Worm (Caenorhabditis elegans) whole organism, young adult: ENCODE measurements around the gene hadb-1.
A peak's percentile ranks its signal among the peaks of the same experiment; 100 is the strongest.

Experiments used
- B0019.2 ChIP-seq: fragments of 200-800 bp; sonication (Bioruptor generic); conservative IDR thresholded peaks from 2 replicates; pipeline ENCODE4 v1.3.6; 2022; ENCODE audit warnings: missing genetic modification reagents, missing genetic modification characterization, missing compliant biosample characterization
- B0035.1 ChIP-seq: sonication (generic microtip); optimal IDR thresholded peaks from 2 replicates; lab custom pipeline; 2016; ENCODE audit warnings: missing genetic modification characterization, mild to moderate bottlenecking, missing compliant biosample characterization, missing genotype, missing genetic modification reagents
- F22D6.2 ChIP-seq: sonication (generic microtip); optimal IDR thresholded peaks from 2 replicates; lab custom pipeline; 2016; ENCODE audit warnings: mild to moderate bottlenecking, missing genetic modification characterization, missing compliant biosample characterization
- F23B12.7 ChIP-seq: sonication (generic microtip); optimal IDR thresholded peaks from 2 replicates; lab custom pipeline; 2017; ENCODE audit warnings: missing genetic modification characterization, mild to moderate bottlenecking, missing compliant biosample characterization, antibody characterized with exemption, moderate library complexity; ENCODE audit not compliant: insufficient read depth
- F33H1.4 ChIP-seq: fragments of 200-800 bp; sonication (Bioruptor generic); IDR thresholded peaks from 2 replicates; pipeline ENCODE4 v1.3.6; 2022; ENCODE audit warnings: missing genetic modification reagents, missing genetic modification characterization, missing compliant biosample characterization
- F49E8.2 ChIP-seq: sonication (generic microtip); optimal IDR thresholded peaks from 3 replicates; lab custom pipeline; 2017; ENCODE audit warnings: missing genetic modification characterization, mild to moderate bottlenecking, missing compliant biosample characterization, antibody characterized with exemption, moderate library complexity; ENCODE audit not compliant: insufficient read depth
- Y67H2A.10 ChIP-seq: fragments of 200-800 bp; sonication (Bioruptor generic); conservative IDR thresholded peaks from 2 replicates; pipeline ENCODE4 v1.3.6; 2022; ENCODE audit warnings: missing genetic modification reagents, missing genetic modification characterization, missing compliant biosample characterization
- Y79H2A.3 ChIP-seq: fragments of 200-800 bp; sonication (Bioruptor generic); conservative IDR thresholded peaks from 2 replicates; pipeline ENCODE4 v1.3.6; 2022; ENCODE audit warnings: missing genetic modification reagents, missing genetic modification characterization, missing compliant biosample characterization
- akir-1 ChIP-seq: fragments of 200-800 bp; sonication (Bioruptor generic); optimal IDR thresholded peaks from 2 replicates; lab custom pipeline; 2018; ENCODE audit warnings: mild to moderate bottlenecking, missing genetic modification characterization, moderate library complexity, missing compliant biosample characterization
- aptf-2 ChIP-seq: fragments of 200-800 bp; sonication (Bioruptor generic); conservative IDR thresholded peaks from 2 replicates; pipeline ENCODE4 v1.3.6; 2022; ENCODE audit warnings: missing genetic modification reagents, missing genetic modification characterization, missing compliant biosample characterization
- attf-3 ChIP-seq: fragments of 200-800 bp; sonication (Bioruptor generic); conservative IDR thresholded peaks from 2 replicates; pipeline ENCODE4 v1.3.6; 2022; ENCODE audit warnings: missing genetic modification reagents, missing genetic modification characterization, missing compliant biosample characterization
- bed-1 ChIP-seq: fragments of 200-800 bp; sonication (Bioruptor generic); IDR thresholded peaks from 2 replicates; pipeline ENCODE4 v1.3.6; 2022; ENCODE audit warnings: missing genetic modification reagents, missing genetic modification characterization, missing compliant biosample characterization
- bed-2 ChIP-seq: fragments of 200-800 bp; sonication (Bioruptor generic); IDR thresholded peaks from 2 replicates; pipeline ENCODE4 v1.3.6; 2022; ENCODE audit warnings: missing genetic modification reagents, missing genetic modification characterization, missing compliant biosample characterization
- cebp-2 ChIP-seq: fragments of 200-800 bp; sonication (Bioruptor generic); IDR thresholded peaks from 2 replicates; pipeline ENCODE4 v1.3.6; 2022; ENCODE audit warnings: missing genetic modification characterization, missing compliant biosample characterization
- ceh-100 ChIP-seq: fragments of 200-800 bp; sonication (Bioruptor generic); IDR thresholded peaks from 2 replicates; pipeline ENCODE4 v1.3.6; 2022; ENCODE audit warnings: missing genetic modification reagents, missing genetic modification characterization, missing compliant biosample characterization
- ceh-79 ChIP-seq: sonication (generic microtip); optimal IDR thresholded peaks from 2 replicates; lab custom pipeline; 2017; ENCODE audit warnings: mild to moderate bottlenecking, missing genetic modification characterization, missing compliant biosample characterization
- ceh-91 ChIP-seq: fragments of 200-800 bp; sonication (Bioruptor generic); IDR thresholded peaks from 2 replicates; pipeline ENCODE4 v1.3.6; 2022; ENCODE audit warnings: missing genetic modification reagents, missing genetic modification characterization, missing compliant biosample characterization
- dpff-1 ChIP-seq: sonication (generic microtip); optimal IDR thresholded peaks from 2 replicates; lab custom pipeline; 2017; ENCODE audit warnings: mild to moderate bottlenecking, missing genetic modification characterization, missing compliant biosample characterization
- efl-1 ChIP-seq: fragments of 150-350 bp; optimal IDR thresholded peaks from 2 replicates; lab custom pipeline; 2014; ENCODE audit warnings: missing biosample characterization, missing genetic modification reagents, missing genetic modification characterization
- egl-18 ChIP-seq: fragments of 200-800 bp; sonication (Bioruptor generic); IDR thresholded peaks from 2 replicates; pipeline ENCODE4 v1.3.6; 2022; ENCODE audit warnings: missing genetic modification reagents, missing genetic modification characterization, missing compliant biosample characterization
- egrh-3 ChIP-seq: fragments of 200-800 bp; sonication (Bioruptor generic); IDR thresholded peaks from 2 replicates; pipeline ENCODE4 v1.3.6; 2022; ENCODE audit warnings: missing genetic modification reagents, missing genetic modification characterization, missing compliant biosample characterization
- hlh-26 ChIP-seq: fragments of 200-800 bp; sonication (Bioruptor generic); conservative IDR thresholded peaks from 2 replicates; pipeline ENCODE4 v1.3.6; 2022; ENCODE audit warnings: missing genetic modification reagents, missing genetic modification characterization, missing compliant biosample characterization
- hmg-20 ChIP-seq: fragments of 200-800 bp; sonication (Bioruptor generic); IDR thresholded peaks from 2 replicates; pipeline ENCODE4 v1.3.6; 2022; ENCODE audit warnings: missing genetic modification reagents, missing genetic modification characterization, missing compliant biosample characterization
- hsf-1 ChIP-seq: fragments of 200-800 bp; sonication (Bioruptor generic); IDR thresholded peaks from 2 replicates; pipeline ENCODE4 v1.3.6; 2022; ENCODE audit warnings: missing genetic modification reagents, missing genetic modification characterization, missing compliant biosample characterization
- let-526 ChIP-seq: fragments of 200-800 bp; sonication (Bioruptor generic); IDR thresholded peaks from 2 replicates; pipeline ENCODE4 v1.3.6; 2022; ENCODE audit warnings: missing genetic modification reagents, missing genetic modification characterization, missing compliant biosample characterization
- let-607 ChIP-seq, 2 experiments: fragments of 200-800 bp in 1 of 2; sonication (Bioruptor generic) in 1 of 2; sonication (generic microtip) in 1 of 2; optimal IDR thresholded peaks; 2 replicates each; lab custom pipeline; 2016 to 2018; ENCODE audit warnings: mild to moderate bottlenecking in 2 of 2, missing compliant biosample characterization in 2 of 2, missing genetic modification characterization in 2 of 2, moderate library complexity in 2 of 2, missing genotype in 1 of 2
- lir-1 ChIP-seq: fragments of 200-800 bp; sonication (Bioruptor generic); conservative IDR thresholded peaks from 2 replicates; pipeline ENCODE4 v1.3.6; 2022; ENCODE audit warnings: missing genetic modification reagents, missing genetic modification characterization, missing compliant biosample characterization
- lsl-1 ChIP-seq: fragments of 200-800 bp; sonication (Bioruptor generic); optimal IDR thresholded peaks from 2 replicates; lab custom pipeline; 2018; ENCODE audit warnings: mild to moderate bottlenecking, missing genetic modification characterization, moderate library complexity, missing compliant biosample characterization
- madf-10 ChIP-seq: sonication (generic microtip); optimal IDR thresholded peaks from 2 replicates; lab custom pipeline; 2016; ENCODE audit warnings: mild to moderate bottlenecking, missing genetic modification characterization, missing compliant biosample characterization
- madf-3 ChIP-seq: fragments of 200-800 bp; sonication (Bioruptor generic); IDR thresholded peaks from 2 replicates; pipeline ENCODE4 v1.3.6; 2022; ENCODE audit warnings: missing genetic modification reagents, missing genetic modification characterization, missing compliant biosample characterization
- madf-6 ChIP-seq: fragments of 200-800 bp; sonication (Bioruptor generic); IDR thresholded peaks from 2 replicates; pipeline ENCODE4 v1.3.6; 2022; ENCODE audit warnings: missing genetic modification reagents, missing genetic modification characterization, missing compliant biosample characterization
- mel-28 ChIP-seq: sonication (generic microtip); optimal IDR thresholded peaks from 2 replicates; lab custom pipeline; 2016; ENCODE audit warnings: borderline replicate concordance, mild to moderate bottlenecking, missing genetic modification characterization, missing compliant biosample characterization
- nhr-120 ChIP-seq: fragments of 200-800 bp; sonication (Bioruptor generic); IDR thresholded peaks from 2 replicates; pipeline ENCODE4 v1.3.6; 2022; ENCODE audit warnings: missing genetic modification characterization, missing compliant biosample characterization
- nhr-179 ChIP-seq: sonication (generic microtip); optimal IDR thresholded peaks from 2 replicates; lab custom pipeline; 2016; ENCODE audit warnings: mild to moderate bottlenecking, missing genetic modification characterization, missing compliant biosample characterization
- nhr-80 ChIP-seq: sonication (generic microtip); optimal IDR thresholded peaks from 2 replicates; lab custom pipeline; 2016; ENCODE audit warnings: missing genetic modification characterization, missing compliant biosample characterization
- nhr-90 ChIP-seq: sonication (generic microtip); optimal IDR thresholded peaks from 2 replicates; lab custom pipeline; 2016; ENCODE audit warnings: missing genotype, mild to moderate bottlenecking, missing genetic modification characterization, missing compliant biosample characterization
- pha-4 ChIP-seq: fragments of 150-350 bp; sonication (generic microtip); optimal IDR thresholded peaks from 2 replicates; lab custom pipeline; 2014; ENCODE audit warnings: missing biosample characterization, missing genetic modification reagents, missing genetic modification characterization
- sea-2 ChIP-seq: fragments of 200-800 bp; sonication (Bioruptor generic); IDR thresholded peaks from 2 replicates; pipeline ENCODE4 v1.3.6; 2022; ENCODE audit warnings: missing genetic modification characterization, missing compliant biosample characterization
- snpc-1.1 ChIP-seq: sonication (generic microtip); optimal IDR thresholded peaks from 2 replicates; lab custom pipeline; 2017; ENCODE audit warnings: missing genetic modification characterization, mild to moderate bottlenecking, missing compliant biosample characterization, antibody characterized with exemption, moderate library complexity, missing genotype, missing genetic modification reagents; ENCODE audit not compliant: insufficient read depth
- snpc-3.4 ChIP-seq: sonication (generic microtip); optimal IDR thresholded peaks from 2 replicates; lab custom pipeline; 2017; ENCODE audit warnings: missing genetic modification characterization, mild to moderate bottlenecking, missing compliant biosample characterization, antibody characterized with exemption, moderate library complexity, missing genotype, missing genetic modification reagents
- tbx-9 ChIP-seq: sonication (generic microtip); optimal IDR thresholded peaks from 2 replicates; lab custom pipeline; 2016; ENCODE audit warnings: borderline replicate concordance, missing genetic modification characterization, inconsistent platforms, missing compliant biosample characterization
- unc-130 ChIP-seq: sonication (generic microtip); optimal IDR thresholded peaks from 2 replicates; lab custom pipeline; 2016; ENCODE audit warnings: missing genetic modification reagents, missing genetic modification characterization, missing compliant biosample characterization
- xnd-1 ChIP-seq: sonication (generic microtip); optimal IDR thresholded peaks from 2 replicates; lab custom pipeline; 2016; ENCODE audit warnings: missing genotype, missing genetic modification reagents, missing genetic modification characterization, missing compliant biosample characterization
- zim-3 ChIP-seq: sonication (generic microtip); optimal IDR thresholded peaks from 2 replicates; lab custom pipeline; 2017; ENCODE audit warnings: mild to moderate bottlenecking, missing genetic modification characterization, moderate library complexity, missing compliant biosample characterization
- ztf-28 ChIP-seq: fragments of 200-800 bp; sonication (Bioruptor generic); IDR thresholded peaks from 2 replicates; pipeline ENCODE4 v1.3.6; 2022; ENCODE audit warnings: missing genetic modification reagents, missing genetic modification characterization, missing compliant biosample characterization
- ztf-3 ChIP-seq: fragments of 200-800 bp; sonication (Bioruptor generic); optimal IDR thresholded peaks from 2 replicates; lab custom pipeline; 2018; ENCODE audit warnings: mild to moderate bottlenecking, missing genetic modification characterization, missing compliant biosample characterization
- ztf-6 ChIP-seq: fragments of 200-800 bp; sonication (Bioruptor generic); IDR thresholded peaks from 2 replicates; pipeline ENCODE4 v1.3.6; 2022; ENCODE audit warnings: missing genetic modification reagents, missing genetic modification characterization, missing compliant biosample characterization

The hadb-1 gene

DNA sequence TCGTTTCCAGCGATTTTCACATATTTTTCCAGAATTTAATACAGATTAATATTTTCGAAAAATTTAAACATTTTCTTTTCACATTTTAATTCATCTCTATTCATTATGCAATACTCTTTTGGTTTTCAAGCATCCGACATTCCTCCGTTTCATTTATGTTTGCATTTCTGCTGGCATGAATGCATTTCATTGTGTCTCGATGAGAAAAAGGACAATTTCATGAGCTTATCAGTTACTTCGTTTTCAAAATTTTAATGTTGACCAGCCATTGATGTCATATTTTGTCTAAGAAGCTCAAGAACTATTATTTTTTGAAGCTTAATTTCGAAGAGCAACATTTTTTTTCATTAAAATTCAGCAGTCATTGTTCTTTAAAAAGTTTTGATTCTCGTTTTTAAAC is 30.3 kb upstream of the hadb-1 start:
- TF ChIP-seq nhr-80, result peak; percentile 30
- TF ChIP-seq Y79H2A.3 (GFP tag; lab: Robert Waterston, UW), result no peak
- no peak for TF ChIP-seq ztf-3
- TF ChIP-seq nhr-90 (tag; lab: Kevin White, UChicago), result no peak
- TF ChIP-seq cebp-2, result no peak
- 0 out of 2 replicates have a peak, but pooled peaks have one; percentile 11 for TF ChIP-seq madf-6 (GFP tag; lab: Robert Waterston, UW)
- TF ChIP-seq, all 124 proteins: peak for 2

ce11 chrIII:8717231-8717694 is 29.0 kb upstream of the hadb-1 start, which contains the start of gene mrpl-11:
Gene mrpl-11 (plus strand): TSS chrIII:8717644.
- no peak for TF ChIP-seq mel-28
- no peak for TF ChIP-seq hsf-1 (GFP tag; lab: Robert Waterston, UW)
- TF ChIP-seq madf-10 (tag; lab: Kevin White, UChicago), result no peak
- peak; percentile 96 for TF ChIP-seq attf-3 (GFP tag; lab: Robert Waterston, UW)
- TF ChIP-seq snpc-3.4 (tag; lab: Kevin White, UChicago), result no peak
- TF ChIP-seq lir-1 (GFP tag; lab: Robert Waterston, UW), result no peak
- no peak for TF ChIP-seq snpc-1.1 (tag; lab: Kevin White, UChicago)
- TF ChIP-seq F23B12.7, result peak; percentile 5
- TF ChIP-seq nhr-120 (GFP tag; lab: Robert Waterston, UW), result no peak
- TF ChIP-seq ztf-3, result no peak
- no peak for TF ChIP-seq zim-3
- TF ChIP-seq F33H1.4, result no peak
- TF ChIP-seq B0019.2 (GFP tag; lab: Robert Waterston, UW), result no peak
- no peak for TF ChIP-seq pha-4
- no peak for TF ChIP-seq let-526 (GFP tag; lab: Robert Waterston, UW)
- TF ChIP-seq ztf-28 (GFP tag; lab: Robert Waterston, UW), result no peak
- TF ChIP-seq ceh-100 (GFP tag; lab: Robert Waterston, UW), result no peak
- no peak for TF ChIP-seq Y67H2A.10
- TF ChIP-seq xnd-1, result peak; percentile 63
- TF ChIP-seq bed-1, result no peak
- no peak for TF ChIP-seq egrh-3 (GFP tag; lab: Robert Waterston, UW)
- TF ChIP-seq let-607 (tag; optimal IDR thresholded peaks at IDR 0.05; lab: Kevin White, UChicago), result no peak
- TF ChIP-seq ztf-6, result no peak
- no peak for TF ChIP-seq F22D6.2 (tag; lab: Kevin White, UChicago)
- TF ChIP-seq ceh-91 (GFP tag; lab: Robert Waterston, UW), result no peak
- no peak for TF ChIP-seq sea-2 (GFP tag; lab: Robert Waterston, UW)
- TF ChIP-seq B0035.1, result no peak
- no peak for TF ChIP-seq unc-130 (GFP tag; lab: Kevin White, UChicago)
- TF ChIP-seq F49E8.2 (tag; lab: Kevin White, UChicago), result no peak
- TF ChIP-seq nhr-179 (tag; lab: Kevin White, UChicago), result no peak
- TF ChIP-seq ceh-79 (tag; lab: Kevin White, UChicago), result no peak
- no peak for TF ChIP-seq bed-2 (GFP tag; lab: Robert Waterston, UW)
- TF ChIP-seq hlh-26 (GFP tag; lab: Robert Waterston, UW), result no peak
- TF ChIP-seq lsl-1 (GFP tag; lab: Kevin White, UChicago), result no peak
- peak; percentile 8 for TF ChIP-seq efl-1 (GFP tag; lab: Kevin White, UChicago)
- TF ChIP-seq tbx-9, result no peak
- no peak for TF ChIP-seq akir-1 (GFP tag; lab: Kevin White, UChicago)
- TF ChIP-seq dpff-1 (tag; lab: Kevin White, UChicago), result no peak
- TF ChIP-seq aptf-2, result no peak
- TF ChIP-seq madf-3, result no peak
- TF ChIP-seq hmg-20 (GFP tag; lab: Robert Waterston, UW), result no peak
- TF ChIP-seq egl-18 (GFP tag; lab: Robert Waterston, UW), result no peak
